Fruit fly (Drosophila melanogaster) whole organism, embryonic: ENCODE data around the gene CG9837.

Experiments used
- Asciz ChIP-seq: fragments of 200-800 bp; sonication (Bioruptor generic); optimal IDR thresholded peaks from 2 replicates; lab custom pipeline; 2017; ENCODE audit warnings: missing biosample characterization, mild to moderate bottlenecking, missing genetic modification characterization, missing genetic modification reagents
- BEAF-32 ChIP-seq: fragments of 200-800 bp; sonication (Bioruptor generic); optimal IDR thresholded peaks from 3 replicates; lab custom pipeline; 2017; ENCODE audit warnings: missing biosample characterization, missing genetic modification characterization, mild to moderate bottlenecking, moderate library complexity, missing genetic modification reagents
- Bdp1 ChIP-seq: fragments of 200-800 bp; sonication (Bioruptor generic); optimal IDR thresholded peaks from 3 replicates; lab custom pipeline; 2016; ENCODE audit warnings: missing biosample characterization, missing genetic modification characterization
- CG11695 ChIP-seq: fragments of 200-800 bp; sonication (Bioruptor generic); IDR thresholded peaks from 3 replicates; pipeline ENCODE4 v1.3.6; 2022; ENCODE audit warnings: missing biosample characterization, missing genetic modification characterization
- CG12104 ChIP-seq: fragments of 200-800 bp; sonication (Bioruptor generic); optimal IDR thresholded peaks from 3 replicates; lab custom pipeline; 2016; ENCODE audit warnings: missing biosample characterization, missing genetic modification characterization
- CG12391 ChIP-seq: fragments of 200-800 bp; sonication (Bioruptor generic); optimal IDR thresholded peaks from 3 replicates; lab custom pipeline; 2018; ENCODE audit warnings: missing biosample characterization, mild to moderate bottlenecking, missing genetic modification characterization, moderate library complexity
- CG12659 ChIP-seq: fragments of 200-800 bp; sonication (Bioruptor generic); optimal IDR thresholded peaks from 3 replicates; lab custom pipeline; 2017; ENCODE audit warnings: mild to moderate bottlenecking, missing biosample characterization, missing genetic modification reagents, missing genetic modification characterization
- CG14050 ChIP-seq: fragments of 200-800 bp; sonication (Bioruptor generic); IDR thresholded peaks from 3 replicates; pipeline ENCODE4 v1.3.6; 2022; ENCODE audit warnings: missing biosample characterization, missing genetic modification characterization
- CG14441 ChIP-seq: fragments of 200-800 bp; sonication (Bioruptor generic); IDR thresholded peaks from 2 replicates; pipeline ENCODE4 v1.3.6; 2022; ENCODE audit warnings: missing biosample characterization, missing genetic modification characterization
- CG14965 ChIP-seq: fragments of 200-800 bp; sonication (Bioruptor generic); optimal IDR thresholded peaks from 2 replicates; lab custom pipeline; 2016; ENCODE audit warnings: missing biosample characterization, missing genetic modification characterization, borderline replicate concordance
- CG18476 ChIP-seq: fragments of 200-800 bp; sonication (Bioruptor generic); optimal IDR thresholded peaks from 2 replicates; lab custom pipeline; 2016; ENCODE audit warnings: missing biosample characterization, mild to moderate bottlenecking, missing genetic modification characterization
- CG18619 ChIP-seq: fragments of 200-800 bp; sonication (Bioruptor generic); optimal IDR thresholded peaks from 3 replicates; lab custom pipeline; 2017; ENCODE audit warnings: missing biosample characterization, mild to moderate bottlenecking, missing genetic modification characterization
- CG2875 ChIP-seq: fragments of 200-800 bp; sonication (Bioruptor generic); optimal IDR thresholded peaks from 2 replicates; lab custom pipeline; 2017; ENCODE audit warnings: missing biosample characterization, mild to moderate bottlenecking, missing genetic modification characterization, missing genetic modification reagents
- CG3065 ChIP-seq: fragments of 200-800 bp; sonication (Bioruptor generic); optimal IDR thresholded peaks from 2 replicates; lab custom pipeline; 2016; ENCODE audit warnings: missing biosample characterization, missing genetic modification characterization
- CG3163 ChIP-seq: fragments of 200-800 bp; sonication (Bioruptor generic); optimal IDR thresholded peaks from 3 replicates; lab custom pipeline; 2016; ENCODE audit warnings: missing biosample characterization, missing genetic modification characterization
- CG4328 ChIP-seq: fragments of 200-800 bp; sonication (Bioruptor generic); optimal IDR thresholded peaks from 3 replicates; lab custom pipeline; 2017; ENCODE audit warnings: missing biosample characterization, missing genetic modification reagents, missing genetic modification characterization
- CG4707 ChIP-seq: fragments of 200-800 bp; sonication (Bioruptor generic); optimal IDR thresholded peaks from 2 replicates; lab custom pipeline; 2018; ENCODE audit warnings: missing biosample characterization, mild to moderate bottlenecking, missing genetic modification characterization, moderate library complexity
- CG4820 ChIP-seq: fragments of 200-800 bp; sonication (Bioruptor generic); optimal IDR thresholded peaks from 3 replicates; lab custom pipeline; 2016; ENCODE audit warnings: missing biosample characterization, missing genetic modification characterization
- CG6254 ChIP-seq: fragments of 200-800 bp; sonication (Bioruptor generic); optimal IDR thresholded peaks from 3 replicates; lab custom pipeline; 2017; ENCODE audit warnings: mild to moderate bottlenecking, missing biosample characterization, missing genetic modification reagents, missing genetic modification characterization
- CG8089 ChIP-seq: fragments of 200-800 bp; sonication (Bioruptor generic); optimal IDR thresholded peaks from 3 replicates; lab custom pipeline; 2016; ENCODE audit warnings: missing biosample characterization, missing genetic modification characterization
- CG8944 ChIP-seq: fragments of 200-800 bp; sonication (Bioruptor generic); optimal IDR thresholded peaks from 3 replicates; lab custom pipeline; 2016; ENCODE audit warnings: missing biosample characterization, missing genetic modification characterization
- CHES-1-like ChIP-seq: fragments of 200-800 bp; sonication (Bioruptor generic); optimal IDR thresholded peaks from 2 replicates; lab custom pipeline; 2016; ENCODE audit warnings: missing biosample characterization, missing genetic modification characterization
- Hsf ChIP-seq: fragments of 200-800 bp; sonication (Bioruptor generic); optimal IDR thresholded peaks from 3 replicates; lab custom pipeline; 2016; ENCODE audit warnings: missing biosample characterization, missing genetic modification characterization
- Jarid2 ChIP-seq: fragments of 200-800 bp; sonication (Bioruptor generic); optimal IDR thresholded peaks from 3 replicates; lab custom pipeline; 2017; ENCODE audit warnings: mild to moderate bottlenecking, missing biosample characterization, missing genetic modification reagents, missing genetic modification characterization
- NC2β ChIP-seq: fragments of 200-800 bp; sonication (Bioruptor generic); optimal IDR thresholded peaks from 2 replicates; lab custom pipeline; 2016; ENCODE audit warnings: missing biosample characterization, missing genetic modification characterization
- Ravus ChIP-seq: fragments of 200-800 bp; sonication (Bioruptor generic); IDR thresholded peaks from 2 replicates; pipeline ENCODE4 v1.3.6; 2022; ENCODE audit warnings: missing biosample characterization, missing genetic modification characterization
- Trl ChIP-seq, 3 experiments: fragments of >200 bp in 2 of 3; fragments of 200-800 bp in 1 of 3; sonication (Bioruptor generic) in 1 of 3; optimal IDR thresholded peaks; 2 replicates in 1 of 3; 3 replicates in 2 of 3; lab custom pipeline; 2016 to 2017; ENCODE audit warnings: missing biosample characterization in 1 of 3, missing genetic modification characterization in 1 of 3
- abd-A ChIP-seq: fragments of 200-800 bp; sonication (Bioruptor generic); optimal IDR thresholded peaks from 3 replicates; lab custom pipeline; 2019; ENCODE audit warnings: missing biosample characterization, mild to moderate bottlenecking, missing genetic modification characterization, moderate library complexity
- az2 ChIP-seq: fragments of 200-800 bp; sonication (Bioruptor generic); optimal IDR thresholded peaks from 3 replicates; lab custom pipeline; 2016; ENCODE audit warnings: missing biosample characterization, missing genetic modification characterization
- bcd ChIP-seq: fragments of 200-800 bp; sonication (Bioruptor generic); optimal IDR thresholded peaks from 2 replicates; lab custom pipeline; 2017; ENCODE audit warnings: missing biosample characterization, mild to moderate bottlenecking, missing genetic modification characterization
- bigmax ChIP-seq: fragments of 200-800 bp; sonication (Bioruptor generic); optimal IDR thresholded peaks from 2 replicates; lab custom pipeline; 2018; ENCODE audit warnings: missing biosample characterization, mild to moderate bottlenecking, missing genetic modification characterization
- danr ChIP-seq: fragments of 200-800 bp; sonication (Bioruptor generic); IDR thresholded peaks from 2 replicates; pipeline ENCODE4 v1.3.6; 2022; ENCODE audit warnings: missing biosample characterization, missing genetic modification characterization
- esg ChIP-seq: fragments of 200-800 bp; sonication (Bioruptor generic); conservative IDR thresholded peaks from 2 replicates; pipeline ENCODE4 v1.3.6; 2022; ENCODE audit warnings: missing biosample characterization, missing genetic modification characterization
- fd3F ChIP-seq: fragments of 200-800 bp; sonication (Bioruptor generic); optimal IDR thresholded peaks from 2 replicates; lab custom pipeline; 2018; ENCODE audit warnings: missing biosample characterization, mild to moderate bottlenecking, missing genetic modification characterization, moderate library complexity
- gem ChIP-seq: fragments of 200-800 bp; sonication (Bioruptor generic); optimal IDR thresholded peaks from 2 replicates; lab custom pipeline; 2019; ENCODE audit warnings: missing biosample characterization, mild to moderate bottlenecking, missing genetic modification characterization, moderate library complexity
- jing ChIP-seq: fragments of 200-800 bp; sonication (Bioruptor generic); optimal IDR thresholded peaks from 2 replicates; lab custom pipeline; 2018; ENCODE audit warnings: missing biosample characterization, mild to moderate bottlenecking, missing genetic modification characterization
- kni ChIP-seq: fragments of 200-800 bp; sonication (Bioruptor generic); optimal IDR thresholded peaks from 3 replicates; lab custom pipeline; 2017; ENCODE audit warnings: mild to moderate bottlenecking, missing biosample characterization, missing genetic modification reagents, missing genetic modification characterization
- mirr ChIP-seq: fragments of 200-800 bp; sonication (Bioruptor generic); optimal IDR thresholded peaks from 3 replicates; lab custom pipeline; 2018; ENCODE audit warnings: missing biosample characterization, mild to moderate bottlenecking, missing genetic modification characterization
- nerfin-2 ChIP-seq: fragments of 200-800 bp; sonication (Bioruptor generic); IDR thresholded peaks from 2 replicates; pipeline ENCODE4 v1.3.6; 2022; ENCODE audit warnings: missing biosample characterization, missing genetic modification characterization; ENCODE audit not compliant: partially characterized antibody
- nmo ChIP-seq: fragments of 200-800 bp; sonication (Bioruptor generic); optimal IDR thresholded peaks from 2 replicates; lab custom pipeline; 2018; ENCODE audit warnings: missing biosample characterization, mild to moderate bottlenecking, missing genetic modification characterization, moderate library complexity
- otp ChIP-seq: fragments of 200-800 bp; sonication (Bioruptor generic); IDR thresholded peaks from 3 replicates; pipeline ENCODE4, ENCODE4 v1.3.6; 2022; ENCODE audit warnings: missing biosample characterization, missing genetic modification characterization
- scrt ChIP-seq: fragments of 200-800 bp; sonication (Bioruptor generic); optimal IDR thresholded peaks from 2 replicates; lab custom pipeline; 2018; ENCODE audit warnings: missing biosample characterization, mild to moderate bottlenecking, missing genetic modification characterization, moderate library complexity
- sima ChIP-seq: fragments of 200-800 bp; sonication (Bioruptor generic); optimal IDR thresholded peaks from 2 replicates; lab custom pipeline; 2016; ENCODE audit warnings: missing biosample characterization, missing genetic modification characterization
- stc ChIP-seq: fragments of 200-800 bp; sonication (Bioruptor generic); IDR thresholded peaks from 2 replicates; pipeline ENCODE4 v1.3.6; 2022; ENCODE audit warnings: missing biosample characterization, missing genetic modification characterization
- tup ChIP-seq: fragments of 200-800 bp; sonication (Bioruptor generic); optimal IDR thresholded peaks from 2 replicates; lab custom pipeline; 2016; ENCODE audit warnings: missing biosample characterization, mild to moderate bottlenecking, missing genetic modification characterization, moderate library complexity
- twi ChIP-seq: fragments of 200-800 bp; optimal IDR thresholded peaks from 2 replicates; lab custom pipeline; 2019; ENCODE audit warnings: missing biosample characterization, mild to moderate bottlenecking, missing genetic modification characterization, moderate library complexity

CG9837 gene

dm6 chr3R:8814029-8814647 is 759 bp upstream of the CG9837 start (continued):
- TF ChIP-seq abd-A (tag; lab: Kevin White, UChicago) = peak; percentile 51
- TF ChIP-seq CG18476 (GFP tag; lab: Kevin White, UChicago) = no peak
- no peak for TF ChIP-seq CG4820 (GFP tag; lab: Kevin White, UChicago)
- TF ChIP-seq CG12659 (GFP tag; lab: Kevin White, UChicago) = no peak
- TF ChIP-seq CG8944 (GFP tag; lab: Kevin White, UChicago) = no peak
- TF ChIP-seq CG12391 (tag; lab: Kevin White, UChicago) = no peak
- peak; percentile 82 for TF ChIP-seq twi (tag; lab: Kevin White, UChicago)
- TF ChIP-seq az2 = no peak
- no peak for TF ChIP-seq otp (GFP tag; lab: Robert Waterston, UW)
- TF ChIP-seq CG4328 (GFP tag; lab: Kevin White, UChicago) = no peak

- peak; percentile 18; the same call in 1 of the 3 replicates for TF ChIP-seq CG14050
- TF ChIP-seq BEAF-32 (GFP tag; lab: Kevin White, UChicago) = no peak
- TF ChIP-seq stc = peak; percentile 65
- TF ChIP-seq tup (GFP tag; lab: Kevin White, UChicago) = peak; percentile 4
- peak; percentile 31 for TF ChIP-seq mirr
- TF ChIP-seq CG3163 = no peak
- no peak; the same call in 2 of the 3 replicates for TF ChIP-seq CG11695
- TF ChIP-seq jing (GFP tag; lab: Kevin White, UChicago) = peak; percentile 27
- peak; percentile 36 for TF ChIP-seq CG8089
- peak; percentile 13 for TF ChIP-seq CG18476 (GFP tag; lab: Kevin White, UChicago)
- TF ChIP-seq Asciz (GFP tag; lab: Kevin White, UChicago) = peak; percentile 50
- TF ChIP-seq fd3F (GFP tag; lab: Kevin White, UChicago) = no peak
- no peak for TF ChIP-seq sima (GFP tag; lab: Kevin White, UChicago)
- no peak for TF ChIP-seq Ravus (GFP tag; lab: Robert Waterston, UW)
- TF ChIP-seq CG18619 (GFP tag; lab: Kevin White, UChicago) = no peak
- TF ChIP-seq bcd (GFP tag; lab: Kevin White, UChicago) = no peak
- TF ChIP-seq CG4707 (GFP tag; lab: Kevin White, UChicago) = peak; percentile 51
- TF ChIP-seq esg (GFP tag; lab: Robert Waterston, UW) = peak; percentile 32; the same call in 1 of the 2 replicates
- TF ChIP-seq Bdp1 (GFP tag; lab: Kevin White, UChicago) = peak; percentile 51
- TF ChIP-seq CHES-1-like (GFP tag; lab: Kevin White, UChicago) = no peak
- TF ChIP-seq danr = peak; percentile 27; the same call in 1 of the 2 replicates
- no peak for TF ChIP-seq CG12104 (GFP tag; lab: Kevin White, UChicago)
- TF ChIP-seq Hsf (GFP tag; lab: Kevin White, UChicago) = peak; percentile 54
- TF ChIP-seq nerfin-2 (GFP tag; lab: Robert Waterston, UW) = no peak
- TF ChIP-seq Jarid2 (GFP tag; lab: Kevin White, UChicago) = no peak
- TF ChIP-seq kni = peak; percentile 52
- peak; percentile 70 for TF ChIP-seq CG14441 (GFP tag; lab: Robert Waterston, UW)
- TF ChIP-seq otp (GFP tag; lab: Robert Waterston, UW) = 0 out of 3 replicates have a peak, but pooled peaks have one; percentile 24
- TF ChIP-seq CG12659 (GFP tag; lab: Kevin White, UChicago) = peak; percentile 3
- peak; percentile 12 for TF ChIP-seq CG6254 (GFP tag; lab: Kevin White, UChicago)
- no peak for TF ChIP-seq CG2875 (GFP tag; lab: Kevin White, UChicago)
- TF ChIP-seq nmo (GFP tag; lab: Kevin White, UChicago) = peak; percentile 53
- TF ChIP-seq bigmax (GFP tag; lab: Kevin White, UChicago) = no peak
- peak; percentile 66 for TF ChIP-seq gem (tag; lab: Kevin White, UChicago)
- peak; percentile 42 for TF ChIP-seq CG14965 (GFP tag; lab: Kevin White, UChicago)
- TF ChIP-seq scrt (GFP tag; lab: Kevin White, UChicago) = no peak
- TF ChIP-seq NC2β (GFP tag; lab: Kevin White, UChicago) = no peak
- no peak for TF ChIP-seq CG3065 (GFP tag; lab: Kevin White, UChicago)
- TF ChIP-seq Trl (optimal IDR thresholded peaks at IDR 0.05; lab: Kevin White, UChicago) = no peak
- no peak for TF ChIP-seq Trl (GFP tag; optimal IDR thresholded peaks at IDR 0.05; lab: Kevin White, UChicago)
Observed at dm6 chr3R:8812342-8812966, 925 bp downstream of the CG9837 start.
